Fruit fly (Drosophila melanogaster) whole organism, pupa: ENCODE results near the gene Rpt2.

Experiments used
- CG12605 ChIP-seq: fragments of 200-800 bp; sonication (Bioruptor generic); IDR thresholded peaks from 2 replicates; pipeline ENCODE4 v1.3.6; 2022; ENCODE audit warnings: missing biosample characterization, missing genetic modification characterization
- CG14655 ChIP-seq: fragments of 200-800 bp; sonication (Bioruptor generic); optimal IDR thresholded peaks from 3 replicates; lab custom pipeline; 2017; ENCODE audit warnings: mild to moderate bottlenecking, missing biosample characterization, missing genetic modification reagents, missing genetic modification characterization
- CG17806 ChIP-seq: fragments of 200-800 bp; sonication (Bioruptor generic); optimal IDR thresholded peaks from 2 replicates; lab custom pipeline; 2018; ENCODE audit warnings: missing biosample characterization, mild to moderate bottlenecking, missing genetic modification characterization, moderate library complexity
- Ets98B ChIP-seq: fragments of 200-800 bp; sonication (Bioruptor generic); IDR thresholded peaks from 2 replicates; pipeline ENCODE4 v1.3.6; 2022; ENCODE audit warnings: missing biosample characterization, missing genetic modification characterization
- Pif1A ChIP-seq: fragments of 200-800 bp; sonication (Bioruptor generic); optimal IDR thresholded peaks from 3 replicates; lab custom pipeline; 2016; ENCODE audit warnings: missing biosample characterization, missing genetic modification characterization
- Snoo ChIP-seq: fragments of 200-800 bp; sonication (Bioruptor generic); optimal IDR thresholded peaks from 3 replicates; lab custom pipeline; 2017; ENCODE audit warnings: missing biosample characterization, mild to moderate bottlenecking, missing genetic modification characterization, inconsistent platforms

dm6 chr3R:23933430-23933683 lies 2.0 kb upstream of the Rpt2 start, which contains the start of gene RpS19b:
- TF ChIP-seq CG17806 (tag; lab: Kevin White, UChicago): no peak
- no peak for TF ChIP-seq Pif1A
- TF ChIP-seq Ets98B (GFP tag; lab: Robert Waterston, UW): no peak
- no peak for TF ChIP-seq Snoo (tag; lab: Kevin White, UChicago)
- TF ChIP-seq CG12605 (GFP tag; lab: Robert Waterston, UW): no peak
- TF ChIP-seq CG14655: no peak
